Fruit fly (Drosophila melanogaster): ENCODE results near the gene Ho.

Ho gene

dm6 chr3R:11671784-11672183 lies 7.8 kb upstream of the Ho start:
- TF ChIP-seq CG8119 (GFP tag; IDR thresholded peaks at IDR 0.05) (no peak), Ets21C (GFP tag; optimal IDR thresholded peaks at IDR 0.05) (no peak), Sox15 (GFP tag; optimal IDR thresholded peaks at IDR 0.05) (peak; percentile 6), CG6276 (GFP tag; optimal IDR thresholded peaks at IDR 0.05) (no peak), vri (GFP tag; optimal IDR thresholded peaks at IDR 0.05) (no peak), Eip93F (GFP tag; optimal IDR thresholded peaks at IDR 0.05) (no peak), pdm3 (GFP tag; optimal IDR thresholded peaks at IDR 0.05) (no peak), cyc (GFP tag; optimal IDR thresholded peaks at IDR 0.05) (peak; percentile 37), CG10631 (GFP tag; optimal IDR thresholded peaks at IDR 0.05) (peak; percentile 20), eg (GFP tag; IDR thresholded peaks at IDR 0.05) (0 out of 3 replicates have a peak, but pooled peaks have one; percentile 16), svp (GFP tag) (peak; percentile 49), esn (GFP tag; optimal IDR thresholded peaks at IDR 0.05) (peak; percentile 34), CG11902 (GFP tag; optimal IDR thresholded peaks at IDR 0.05) (peak; percentile 1), CG10669 (GFP tag; optimal IDR thresholded peaks at IDR 0.05) (peak; percentile 37), CG6808 (GFP tag; optimal IDR thresholded peaks at IDR 0.05) (peak; percentile 24), CG32006 (GFP tag; optimal IDR thresholded peaks at IDR 0.05) (peak; percentile 23), fd85E (GFP tag; optimal IDR thresholded peaks at IDR 0.05) (no peak), CG6792 (GFP tag; optimal IDR thresholded peaks at IDR 0.05) (peak; percentile 36), fkh (GFP tag; optimal IDR thresholded peaks at IDR 0.05) (no peak), Met (GFP tag; optimal IDR thresholded peaks at IDR 0.05) (no peak), dac (GFP tag; optimal IDR thresholded peaks at IDR 0.05) (no peak), CG9139 (GFP tag; optimal IDR thresholded peaks at IDR 0.05) (no peak), acj6 (GFP tag; optimal IDR thresholded peaks at IDR 0.05) (peak; percentile 36), CG3919 (GFP tag; optimal IDR thresholded peaks at IDR 0.05) (peak; percentile 33), CG15336 (GFP tag; IDR thresholded peaks at IDR 0.05) (no peak), Eip75B (GFP tag; optimal IDR thresholded peaks at IDR 0.05) (peak; percentile 50), Blimp-1 (GFP tag; optimal IDR thresholded peaks at IDR 0.05) (no peak), CG3032 (tag; optimal IDR thresholded peaks at IDR 0.05) (no peak), CG8319 (GFP tag; optimal IDR thresholded peaks at IDR 0.05) (peak; percentile 18), OdsH (GFP tag; optimal IDR thresholded peaks at IDR 0.05) (no peak), topi (GFP tag; optimal IDR thresholded peaks at IDR 0.05) (peak; percentile 48), CG16779 (tag; optimal IDR thresholded peaks at IDR 0.05) (no peak), dsx (GFP tag; optimal IDR thresholded peaks at IDR 0.05; ENCODE audit: poor library complexity, severe bottlenecking) (peak; percentile 8), CG6163 (GFP tag; IDR thresholded peaks at IDR 0.05) (no peak), Hr39 (GFP tag; optimal IDR thresholded peaks at IDR 0.05) (peak; percentile 29), spab (GFP tag; optimal IDR thresholded peaks at IDR 0.05) (no peak), net (GFP tag; optimal IDR thresholded peaks at IDR 0.05) (peak; percentile 10), CG31627 (GFP tag; optimal IDR thresholded peaks at IDR 0.05) (peak; percentile 16), CG7368 (GFP tag; optimal IDR thresholded peaks at IDR 0.05) (no peak), Sox102F (GFP tag; optimal IDR thresholded peaks at IDR 0.05) (no peak), Hr38 (GFP tag; optimal IDR thresholded peaks at IDR 0.05) (no peak), Eip78C (GFP tag) (peak; percentile 85), CG1621 (tag; optimal IDR thresholded peaks at IDR 0.05) (no peak), achi (GFP tag; optimal IDR thresholded peaks at IDR 0.05) (peak; percentile 2), Smox (GFP tag; optimal IDR thresholded peaks at IDR 0.05) (no peak), ss (GFP tag; optimal IDR thresholded peaks at IDR 0.05) (peak; percentile 35 to 42), CG34406 (GFP tag; optimal IDR thresholded peaks at IDR 0.05) (no peak), CG11294 (GFP tag; IDR thresholded peaks at IDR 0.05) (no peak), CG6854 (GFP tag; optimal IDR thresholded peaks at IDR 0.05) (no peak), CG8632 (GFP tag; optimal IDR thresholded peaks at IDR 0.05) (no peak), lz (GFP tag; optimal IDR thresholded peaks at IDR 0.05) (peak; percentile 47), Ets96B (tag; optimal IDR thresholded peaks at IDR 0.05) (peak; percentile 16), Gug (GFP tag; IDR thresholded peaks at IDR 0.05) (no peak)
